Worm (Caenorhabditis elegans): ENCODE measurements around the gene H20E11.3.

H20E11.3 gene

DNA sequence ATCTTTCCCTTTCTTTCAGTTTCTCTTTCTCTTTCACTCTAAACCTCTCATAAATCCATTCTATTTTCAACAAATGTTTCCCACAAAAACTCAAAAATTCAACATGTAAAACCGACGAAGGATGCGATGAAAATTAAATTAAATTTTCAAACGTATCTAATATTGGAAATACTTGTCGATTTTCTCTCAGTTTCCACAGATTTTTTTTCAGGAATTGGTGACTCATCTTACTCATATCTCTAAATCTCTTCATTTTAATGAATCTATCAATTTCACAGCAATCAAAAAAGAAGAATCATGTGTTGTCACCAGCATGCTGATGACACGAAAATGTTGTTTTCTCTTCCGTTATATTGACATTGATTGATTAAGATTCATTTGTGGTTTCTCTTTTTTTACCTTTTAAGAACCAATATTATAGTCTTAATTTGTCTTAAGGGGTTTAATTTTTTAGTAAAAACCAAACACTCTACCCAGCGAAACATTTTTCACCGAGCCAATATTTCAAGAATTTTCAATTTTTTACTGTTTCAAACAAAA is 20.7 kb upstream of the H20E11.3 start (continued):
- TF ChIP-seq pax-3 (tag; optimal IDR thresholded peaks at IDR 0.05) (no peak), ceh-63 (GFP tag; optimal IDR thresholded peaks at IDR 0.05) (no peak), lir-3 (tag; optimal IDR thresholded peaks at IDR 0.05; ENCODE audit: poor library complexity) (no peak), hlh-4 (tag; optimal IDR thresholded peaks at IDR 0.05) (no peak), alr-1 (tag; optimal IDR thresholded peaks at IDR 0.05; ENCODE audit: borderline replicate concordance) (no peak), blmp-1 (tag; optimal IDR thresholded peaks at IDR 0.05) (peak; percentile 61), nhr-77 (tag; optimal IDR thresholded peaks at IDR 0.05) (no peak), nhr-76 (tag; optimal IDR thresholded peaks at IDR 0.05) (no peak), efl-1 (optimal IDR thresholded peaks at IDR 0.05) (no peak), efl-1 (GFP tag; optimal IDR thresholded peaks at IDR 0.05 in 1 of 2) (peak in 1 of 2 experiments; percentile 60), nhr-20 (tag; optimal IDR thresholded peaks at IDR 0.05) (peak; percentile 20), rnt-1 (tag; optimal IDR thresholded peaks at IDR 0.05) (peak; percentile 66), skn-1 (tag; optimal IDR thresholded peaks at IDR 0.05) (no peak), nhr-47 (tag; optimal IDR thresholded peaks at IDR 0.05) (no peak), Y116A8C.19 (tag; optimal IDR thresholded peaks at IDR 0.05; ENCODE audit: borderline replicate concordance) (no peak), fkh-8 (tag; optimal IDR thresholded peaks at IDR 0.05) (no peak), aha-1 (tag; optimal IDR thresholded peaks at IDR 0.05) (no peak), nhr-237 (tag; optimal IDR thresholded peaks at IDR 0.05) (no peak), ceh-82 (tag; optimal IDR thresholded peaks at IDR 0.05) (no peak), unc-130 (tag; optimal IDR thresholded peaks at IDR 0.05) (no peak), elt-3 (tag; optimal IDR thresholded peaks at IDR 0.05) (peak in 1 of 6 experiments; percentile 52), mep-1 (tag; optimal IDR thresholded peaks at IDR 0.05) (no peak), mab-9 (GFP tag; IDR thresholded peaks at IDR 0.05) (no peak), aly-2 (tag; optimal IDR thresholded peaks at IDR 0.05) (no peak), vab-15 (tag; optimal IDR thresholded peaks at IDR 0.05) (no peak), nhr-90 (tag; optimal IDR thresholded peaks at IDR 0.05; ENCODE audit: poor library complexity) (no peak), hlh-17 (GFP tag; optimal IDR thresholded peaks at IDR 0.05; ENCODE audit: borderline replicate concordance) (no peak), tbx-2 (tag; optimal IDR thresholded peaks at IDR 0.05) (no peak), snu-23 (GFP tag; optimal IDR thresholded peaks at IDR 0.05) (peak; percentile 31), fos-1 (tag; optimal IDR thresholded peaks at IDR 0.05) (peak; percentile 3), sup-37 (GFP tag; optimal IDR thresholded peaks at IDR 0.05) (no peak), tlp-1 (tag; optimal IDR thresholded peaks at IDR 0.05) (no peak), lsy-2 (tag; optimal IDR thresholded peaks at IDR 0.05) (no peak), fkh-4 (tag; optimal IDR thresholded peaks at IDR 0.05; ENCODE audit: borderline replicate concordance) (no peak), unc-62 (GFP tag; optimal IDR thresholded peaks at IDR 0.05) (no peak), nhr-85 (tag) (peak; percentile 72), dpl-1 (GFP tag; optimal IDR thresholded peaks at IDR 0.05) (no peak), nhr-71 (tag; optimal IDR thresholded peaks at IDR 0.05) (peak; percentile 38), elt-2 (tag; optimal IDR thresholded peaks at IDR 0.05) (no peak), sox-4 (tag; optimal IDR thresholded peaks at IDR 0.05) (no peak), nhr-11 (tag; optimal IDR thresholded peaks at IDR 0.05) (no peak), nhr-28 (tag; optimal IDR thresholded peaks at IDR 0.05) (no peak), mdl-1 (tag; optimal IDR thresholded peaks at IDR 0.05) (no peak), irx-1 (tag; optimal IDR thresholded peaks at IDR 0.05) (no peak), nhr-19 (GFP tag; conservative IDR thresholded peaks at IDR 0.05) (no peak), unc-98 (GFP tag; IDR thresholded peaks at IDR 0.05) (no peak), ces-1 (GFP tag; optimal IDR thresholded peaks at IDR 0.05) (no peak), ets-5 (GFP tag; IDR thresholded peaks at IDR 0.05) (no peak), fkh-10 (GFP tag; optimal IDR thresholded peaks at IDR 0.05) (no peak), hpl-2 (GFP tag; optimal IDR thresholded peaks at IDR 0.05) (no peak), lin-35 (GFP tag; optimal IDR thresholded peaks at IDR 0.05) (peak in 1 of 2 experiments; percentile 23), nhr-84 (tag; optimal IDR thresholded peaks at IDR 0.05) (no peak), zag-1 (tag; optimal IDR thresholded peaks at IDR 0.05) (no peak)

Data from whole organism, L1 larva.